Worm (Caenorhabditis elegans): ENCODE measurements around the gene srv-15.

ce11 chrIV:15949995-15950394 is 43.6 kb downstream of the srv-15 start:
- TF ChIP-seq him-1 (tag; optimal IDR thresholded peaks at IDR 0.05): no peak
- TF ChIP-seq dao-5 (tag; optimal IDR thresholded peaks at IDR 0.05): no peak

Measured in whole organism, L4/young adult.